Worm (Caenorhabditis elegans): ENCODE measurements around the gene Y45G12B.3.

The Y45G12B.3 gene

DNA sequence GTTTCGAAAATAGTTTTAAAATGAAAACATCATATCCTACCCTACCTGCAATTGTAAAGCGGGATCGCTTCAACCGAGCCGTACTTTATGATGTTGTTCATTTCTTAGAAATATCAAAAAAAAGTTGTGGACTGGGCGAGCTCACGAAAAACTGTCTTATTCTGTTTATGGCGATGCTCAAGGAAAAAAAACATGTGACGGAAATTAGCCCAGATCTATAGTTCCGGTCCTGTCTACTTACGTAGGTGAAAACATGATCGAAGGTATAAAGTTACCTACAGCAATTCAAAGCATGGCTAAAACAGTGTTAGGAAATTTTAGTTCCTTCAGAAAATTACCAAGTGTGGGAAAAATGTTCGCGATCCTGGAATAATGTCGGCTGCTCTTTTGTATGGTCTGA is 24.7 kb upstream of the Y45G12B.3 start, which contains the start of gene srt-27:
Gene srt-27, minus strand, starts transcription at position 101 of the 400 bp plus-strand sequence.
- no peak for TF ChIP-seq aly-2 (tag; optimal IDR thresholded peaks at IDR 0.05)
- TF ChIP-seq elt-3 (tag; optimal IDR thresholded peaks at IDR 0.05): no peak
- no peak for TF ChIP-seq sma-3 (GFP tag; optimal IDR thresholded peaks at IDR 0.05)
- TF ChIP-seq zag-1 (tag; optimal IDR thresholded peaks at IDR 0.05): no peak
- TF ChIP-seq nhr-23 (tag; optimal IDR thresholded peaks at IDR 0.05): no peak
- no peak for TF ChIP-seq nhr-25 (tag; optimal IDR thresholded peaks at IDR 0.05)
- no peak for TF ChIP-seq unc-62 (GFP tag; optimal IDR thresholded peaks at IDR 0.05)
- no peak for TF ChIP-seq dmd-4 (tag; optimal IDR thresholded peaks at IDR 0.05)
- TF ChIP-seq lin-39 (tag; optimal IDR thresholded peaks at IDR 0.05): no peak
- TF ChIP-seq fos-1 (tag; optimal IDR thresholded peaks at IDR 0.05): no peak

DNA sequence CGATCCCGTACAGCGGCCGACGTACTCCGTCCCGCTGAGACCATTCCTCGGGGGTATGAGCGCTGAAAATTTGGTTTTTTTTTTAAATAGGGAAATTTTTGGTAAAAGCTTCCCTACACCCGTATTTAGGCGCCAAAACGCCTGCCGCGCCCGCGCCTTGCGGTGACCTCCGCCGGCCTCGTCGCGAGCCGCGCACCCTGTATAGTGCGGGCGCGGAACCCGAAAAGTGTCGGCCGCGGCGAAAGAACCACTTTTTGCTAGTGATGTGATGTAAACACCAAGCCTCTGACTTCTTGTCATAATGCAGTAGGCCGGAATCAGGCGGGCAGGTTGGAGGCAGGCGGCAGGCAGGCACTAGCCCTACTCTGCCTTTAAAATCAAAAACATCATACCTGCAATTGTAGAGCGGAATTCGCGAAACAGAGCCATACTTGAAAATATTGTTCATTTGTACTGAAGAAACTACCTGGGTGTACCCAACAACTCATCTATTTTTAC is 22.7 kb upstream of the Y45G12B.3 start, which contains the start of gene srt-29:
Gene srt-29, minus strand, starts transcription at position 448 of the 498 bp plus-strand sequence.
- TF ChIP-seq elt-1 (tag; optimal IDR thresholded peaks at IDR 0.05) (no peak), ceh-82 (tag; optimal IDR thresholded peaks at IDR 0.05) (no peak), R02D3.7 (tag; optimal IDR thresholded peaks at IDR 0.05) (no peak), ztf-4 (tag; optimal IDR thresholded peaks at IDR 0.05) (no peak), nhr-25 (tag; optimal IDR thresholded peaks at IDR 0.05) (no peak), nhr-11 (tag; optimal IDR thresholded peaks at IDR 0.05) (no peak), elt-3 (tag; optimal IDR thresholded peaks at IDR 0.05) (no peak), dmd-4 (tag; optimal IDR thresholded peaks at IDR 0.05) (no peak), nhr-129 (tag; optimal IDR thresholded peaks at IDR 0.05) (no peak), mdl-1 (tag; optimal IDR thresholded peaks at IDR 0.05) (no peak)

DNA sequence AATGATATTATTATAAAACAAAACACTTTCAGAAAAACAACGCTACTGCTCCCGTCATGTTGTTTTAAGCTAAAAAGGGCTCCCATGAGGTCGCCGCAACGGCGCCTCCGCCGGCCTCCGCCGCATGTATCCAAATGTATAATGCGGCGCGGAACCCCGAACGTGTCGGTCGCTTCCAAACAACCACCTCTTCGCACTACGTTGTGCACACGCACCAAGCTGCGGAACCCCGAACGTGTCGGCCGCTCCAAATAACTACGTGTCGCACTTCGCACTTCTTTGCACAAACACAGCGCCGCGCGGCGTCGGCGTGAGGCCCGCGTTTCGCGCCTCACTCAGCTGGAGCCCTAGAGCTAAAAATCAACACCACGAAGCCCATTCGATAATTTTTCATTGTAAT is 20.9 kb upstream of the Y45G12B.3 start:
- no peak for TF ChIP-seq fos-1 (tag; optimal IDR thresholded peaks at IDR 0.05)
- TF ChIP-seq peb-1 (tag; optimal IDR thresholded peaks at IDR 0.05): no peak
- no peak for TF ChIP-seq lsy-2 (tag; optimal IDR thresholded peaks at IDR 0.05)
- no peak for TF ChIP-seq snpc-4 (tag; optimal IDR thresholded peaks at IDR 0.05)
- no peak for TF ChIP-seq sma-9 (GFP tag; optimal IDR thresholded peaks at IDR 0.05)
- no peak for TF ChIP-seq sma-9 (tag; optimal IDR thresholded peaks at IDR 0.05)
- TF ChIP-seq dmd-4 (tag; optimal IDR thresholded peaks at IDR 0.05): no peak
- no peak for TF ChIP-seq lin-11 (tag; optimal IDR thresholded peaks at IDR 0.05)
- TF ChIP-seq mbf-1 (tag; optimal IDR thresholded peaks at IDR 0.05): no peak
- TF ChIP-seq unc-39 (tag; optimal IDR thresholded peaks at IDR 0.05): no peak

DNA sequence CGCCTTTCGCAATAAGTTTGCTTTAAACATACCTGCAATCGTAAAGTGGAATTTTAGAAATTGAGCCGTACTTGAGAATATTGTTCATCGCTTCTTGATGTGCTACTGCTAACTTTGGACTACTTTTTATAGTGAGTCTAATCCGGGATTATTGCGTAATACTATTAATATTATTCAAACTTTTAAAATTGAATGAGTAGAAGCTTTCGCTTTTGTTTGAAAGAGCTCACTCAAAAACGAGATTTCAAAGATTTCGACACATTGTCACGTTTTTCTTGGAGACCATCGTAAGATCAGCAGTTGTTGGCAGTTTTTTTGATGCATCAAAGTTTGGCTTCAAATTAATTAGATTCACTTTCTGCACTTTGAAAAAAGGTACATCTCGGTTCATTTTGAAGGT is 17.5 kb upstream of the Y45G12B.3 start, which contains the start of gene srt-28:
Gene srt-28, minus strand, starts transcription at position 101 of the 400 bp plus-strand sequence.
- TF ChIP-seq fos-1 (tag; optimal IDR thresholded peaks at IDR 0.05) (no peak), alr-1 (tag; optimal IDR thresholded peaks at IDR 0.05) (no peak), unc-39 (tag; optimal IDR thresholded peaks at IDR 0.05) (no peak), lin-11 (tag; optimal IDR thresholded peaks at IDR 0.05) (no peak), egl-27 (tag; optimal IDR thresholded peaks at IDR 0.05) (no peak), dmd-4 (tag; optimal IDR thresholded peaks at IDR 0.05) (no peak), nhr-10 (tag; optimal IDR thresholded peaks at IDR 0.05) (no peak)

DNA sequence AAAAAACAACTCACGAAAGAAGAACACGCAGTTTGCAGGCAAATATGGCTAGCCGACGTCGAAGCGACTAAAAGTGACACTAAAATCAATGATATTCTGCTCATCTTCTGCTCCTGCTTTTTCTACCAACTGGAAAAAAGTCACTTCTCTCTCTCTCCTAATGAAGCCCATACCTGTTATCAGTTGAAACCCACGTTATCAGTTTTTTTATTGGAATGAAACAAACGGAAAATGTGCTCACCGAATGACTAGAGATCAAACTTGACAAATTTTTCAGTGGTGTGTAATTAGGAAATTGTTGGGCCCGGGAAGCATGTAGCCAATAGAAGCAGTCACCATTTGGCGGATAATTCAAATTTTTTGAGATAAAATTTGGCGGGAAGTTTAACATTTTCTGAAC is 15.4 kb upstream of the Y45G12B.3 start, which contains the start of gene C24B9.3:
Gene C24B9.3, minus strand, starts transcription at position 171 of the 400 bp plus-strand sequence.
- TF ChIP-seq gmeb-1 (tag; optimal IDR thresholded peaks at IDR 0.05) (peak; percentile 5), ZK546.5 (tag; optimal IDR thresholded peaks at IDR 0.05) (no peak), fos-1 (tag; optimal IDR thresholded peaks at IDR 0.05) (peak; percentile 69), crh-2 (tag; optimal IDR thresholded peaks at IDR 0.05) (peak; percentile 8), sma-9 (GFP tag; optimal IDR thresholded peaks at IDR 0.05) (peak; percentile 39), sma-9 (tag; optimal IDR thresholded peaks at IDR 0.05) (no peak), dmd-4 (tag; optimal IDR thresholded peaks at IDR 0.05) (no peak)

DNA sequence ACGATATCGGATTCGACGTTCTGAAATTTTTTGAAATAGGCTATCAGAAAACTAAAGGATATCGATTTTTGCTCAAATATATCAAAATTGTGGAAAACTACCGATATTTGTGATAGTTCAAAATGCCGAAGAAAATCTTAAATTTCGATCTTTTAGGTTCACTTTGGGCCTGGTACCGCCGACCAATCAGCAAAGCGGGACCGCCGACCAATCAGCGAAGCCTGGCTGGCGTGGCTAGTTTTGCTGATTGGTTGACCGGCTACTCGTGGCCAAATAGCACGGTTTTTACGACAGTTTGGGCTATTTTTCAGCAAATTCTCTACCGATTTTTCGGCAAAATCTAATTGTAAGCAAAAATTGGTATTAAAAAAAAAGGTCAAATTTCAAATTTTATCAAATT is 14.1 kb upstream of the Y45G12B.3 start:
- no peak for TF ChIP-seq dmd-4 (tag; optimal IDR thresholded peaks at IDR 0.05)
- TF ChIP-seq mab-5 (tag; optimal IDR thresholded peaks at IDR 0.05): no peak
- TF ChIP-seq ZK546.5 (tag; optimal IDR thresholded peaks at IDR 0.05): no peak
- no peak for TF ChIP-seq snpc-4 (tag; optimal IDR thresholded peaks at IDR 0.05)
- TF ChIP-seq unc-39 (tag; optimal IDR thresholded peaks at IDR 0.05): no peak
- no peak for TF ChIP-seq C34F6.9 (tag; optimal IDR thresholded peaks at IDR 0.05)
- no peak for TF ChIP-seq Y55F3AM.14 (GFP tag; optimal IDR thresholded peaks at IDR 0.05)
- no peak for TF ChIP-seq egl-27 (tag; optimal IDR thresholded peaks at IDR 0.05)
- TF ChIP-seq lsy-2 (tag; optimal IDR thresholded peaks at IDR 0.05): no peak
- no peak for TF ChIP-seq gmeb-1 (tag; optimal IDR thresholded peaks at IDR 0.05)
